Fruit fly (Drosophila melanogaster): ENCODE results near the gene CG12316.

CG12316 gene

dm6 chr3L:15158330-15159114, 21.8 kb upstream of the CG12316 start, which contains the start of the genes Msh6 and Prp31 (continued):
- TF ChIP-seq Med (GFP tag) (peak; percentile 53), Chrac-16 (GFP tag; optimal IDR thresholded peaks at IDR 0.05) (peak; percentile 79), so (GFP tag; IDR thresholded peaks at IDR 0.05) (0 out of 3 replicates have a peak, but pooled peaks have one; percentile 47), yki (optimal IDR thresholded peaks at IDR 0.05) (no peak), CG1529 (GFP tag; optimal IDR thresholded peaks at IDR 0.05) (peak; percentile 38), Stat92E (GFP tag; optimal IDR thresholded peaks at IDR 0.05) (no peak), Doc3 (GFP tag; IDR thresholded peaks at IDR 0.05; ENCODE audit: partially characterized antibody) (no peak), CG11085 (GFP tag; IDR thresholded peaks at IDR 0.05) (no peak), scrt (GFP tag; optimal IDR thresholded peaks at IDR 0.05) (no peak), MBD-R2 (GFP tag; IDR thresholded peaks at IDR 0.05) (no peak; the same call in 1 of the 2 replicates), slp2 (GFP tag; optimal IDR thresholded peaks at IDR 0.05) (peak; percentile 75), rib (GFP tag; IDR thresholded peaks at IDR 0.05) (no peak), CG14667 (GFP tag; IDR thresholded peaks at IDR 0.05) (peak; percentile 38; the same call in 1 of the 2 replicates), Optix (GFP tag; IDR thresholded peaks at IDR 0.05) (no peak), Mrtf (GFP tag; IDR thresholded peaks at IDR 0.05) (0 out of 3 replicates have a peak, but pooled peaks have one; percentile 20), btn (GFP tag; optimal IDR thresholded peaks at IDR 0.05) (no peak), stc (GFP tag; IDR thresholded peaks at IDR 0.05) (peak; percentile 6; the same call in 1 of the 2 replicates), GATAe (GFP tag; conservative IDR thresholded peaks at IDR 0.05) (no peak), PHDP (tag; optimal IDR thresholded peaks at IDR 0.05) (peak; percentile 66), tap (tag; optimal IDR thresholded peaks at IDR 0.05) (peak; percentile 40), ems (GFP tag; optimal IDR thresholded peaks at IDR 0.05) (no peak), row (GFP tag; IDR thresholded peaks at IDR 0.05) (peak; percentile 82), wek (GFP tag; optimal IDR thresholded peaks at IDR 0.05) (peak; percentile 86), zen (tag; optimal IDR thresholded peaks at IDR 0.05) (peak; percentile 53), CG3838 (GFP tag; optimal IDR thresholded peaks at IDR 0.05) (no peak), CG43689 (GFP tag; IDR thresholded peaks at IDR 0.05) (no peak), Mes4 (GFP tag; optimal IDR thresholded peaks at IDR 0.05) (peak; percentile 41), amos (GFP tag; IDR thresholded peaks at IDR 0.05; ENCODE audit: partially characterized antibody) (no peak), esg (GFP tag; conservative IDR thresholded peaks at IDR 0.05) (peak; percentile 79), CG8924 (tag; optimal IDR thresholded peaks at IDR 0.05) (peak; percentile 74), tgo (GFP tag; IDR thresholded peaks at IDR 0.05) (peak; percentile 63), trem (tag; optimal IDR thresholded peaks at IDR 0.05) (peak; percentile 53), CG10147 (GFP tag; optimal IDR thresholded peaks at IDR 0.05) (peak; percentile 69), CG11695 (GFP tag; IDR thresholded peaks at IDR 0.05) (no peak), ap (GFP tag; IDR thresholded peaks at IDR 0.05) (peak; percentile 61), jigr1 (GFP tag; IDR thresholded peaks at IDR 0.05) (no peak; the same call in 2 of the 3 replicates), br (optimal IDR thresholded peaks at IDR 0.05) (no peak), CG4360 (GFP tag; IDR thresholded peaks at IDR 0.05) (no peak), CG3726 (GFP tag; IDR thresholded peaks at IDR 0.05) (no peak), sim (GFP tag; IDR thresholded peaks at IDR 0.05) (no peak), usp (GFP tag; optimal IDR thresholded peaks at IDR 0.05) (no peak), CG12744 (GFP tag; optimal IDR thresholded peaks at IDR 0.05) (peak; percentile 37), pan (optimal IDR thresholded peaks at IDR 0.05) (no peak), pan (GFP tag; optimal IDR thresholded peaks at IDR 0.05 in 1 of 2, IDR thresholded peaks at IDR 0.05 in 1 of 2) (peak in 1 of 2 experiments; percentile 38), gce (GFP tag; IDR thresholded peaks at IDR 0.05) (no peak), CG5953 (GFP tag; IDR thresholded peaks at IDR 0.05) (no peak), Fer1 (GFP tag; optimal IDR thresholded peaks at IDR 0.05) (peak; percentile 40), dmrt99B (tag; optimal IDR thresholded peaks at IDR 0.05) (no peak), ttk (GFP tag; IDR thresholded peaks at IDR 0.05) (no peak), CG4730 (GFP tag; IDR thresholded peaks at IDR 0.05) (no peak), CG10979 (tag; optimal IDR thresholded peaks at IDR 0.05) (peak; percentile 59)
